Fruit fly (Drosophila melanogaster) whole organism, embryonic: Measurements from ENCODE around the gene smo.

Experiments used
- Antp ChIP-seq: fragments of 200-800 bp; sonication (Bioruptor generic); optimal IDR thresholded peaks from 3 replicates; lab custom pipeline; 2016; ENCODE audit warnings: missing biosample characterization, missing genetic modification characterization
- CG10543 ChIP-seq: fragments of 200-800 bp; sonication (Bioruptor generic); optimal IDR thresholded peaks from 3 replicates; lab custom pipeline; 2017; ENCODE audit warnings: missing biosample characterization, mild to moderate bottlenecking, missing genetic modification characterization, moderate library complexity
- CG11093 ChIP-seq: fragments of 200-800 bp; sonication (Bioruptor generic); IDR thresholded peaks from 3 replicates; pipeline ENCODE4 v1.3.6; 2022; ENCODE audit warnings: missing biosample characterization, missing genetic modification characterization
- CG12104 ChIP-seq: fragments of 200-800 bp; sonication (Bioruptor generic); optimal IDR thresholded peaks from 3 replicates; lab custom pipeline; 2016; ENCODE audit warnings: missing biosample characterization, missing genetic modification characterization
- CG14710 ChIP-seq: fragments of 200-800 bp; sonication (Bioruptor generic); optimal IDR thresholded peaks from 3 replicates; lab custom pipeline; 2019; ENCODE audit warnings: missing biosample characterization, mild to moderate bottlenecking, missing genetic modification characterization, moderate library complexity
- CG15073 ChIP-seq: fragments of 200-800 bp; sonication (Bioruptor generic); optimal IDR thresholded peaks from 2 replicates; lab custom pipeline; 2016; ENCODE audit warnings: missing biosample characterization, missing genetic modification characterization
- CG1602 ChIP-seq: fragments of 200-800 bp; sonication (Bioruptor generic); optimal IDR thresholded peaks from 3 replicates; lab custom pipeline; 2016; ENCODE audit warnings: missing biosample characterization, missing genetic modification characterization
- CG33557 ChIP-seq: fragments of 200-800 bp; sonication (Bioruptor generic); optimal IDR thresholded peaks from 2 replicates; lab custom pipeline; 2019; ENCODE audit warnings: missing biosample characterization, mild to moderate bottlenecking, missing genetic modification characterization, moderate library complexity
- CG3407 ChIP-seq: fragments of 200-800 bp; sonication (Bioruptor generic); optimal IDR thresholded peaks from 2 replicates; lab custom pipeline; 2018; ENCODE audit warnings: missing biosample characterization, mild to moderate bottlenecking, missing genetic modification characterization
- CG4328 ChIP-seq: fragments of 200-800 bp; sonication (Bioruptor generic); optimal IDR thresholded peaks from 3 replicates; lab custom pipeline; 2017; ENCODE audit warnings: missing biosample characterization, missing genetic modification reagents, missing genetic modification characterization
- CG4404 ChIP-seq: fragments of 200-800 bp; sonication (Bioruptor generic); IDR thresholded peaks from 2 replicates; pipeline ENCODE4 v1.3.6; 2022; ENCODE audit warnings: missing biosample characterization, missing genetic modification characterization
- CG4820 ChIP-seq: fragments of 200-800 bp; sonication (Bioruptor generic); optimal IDR thresholded peaks from 3 replicates; lab custom pipeline; 2016; ENCODE audit warnings: missing biosample characterization, missing genetic modification characterization
- CG6765 ChIP-seq: fragments of 200-800 bp; sonication (Bioruptor generic); optimal IDR thresholded peaks from 3 replicates; lab custom pipeline; 2017; ENCODE audit warnings: missing biosample characterization, mild to moderate bottlenecking, missing genetic modification characterization
- CG8388 ChIP-seq: fragments of 200-800 bp; sonication (Bioruptor generic); optimal IDR thresholded peaks from 2 replicates; lab custom pipeline; 2019; ENCODE audit warnings: missing biosample characterization, mild to moderate bottlenecking, missing genetic modification characterization, moderate library complexity
- CkIIα-i1 ChIP-seq: fragments of 200-800 bp; sonication (Bioruptor generic); IDR thresholded peaks from 2 replicates; pipeline ENCODE4 v1.3.6; 2022; ENCODE audit warnings: missing biosample characterization, missing genetic modification characterization
- D ChIP-seq, 2 experiments: fragments of 200-800 bp in 1 of 2; fragments of >200 bp in 1 of 2; sonication (Bioruptor generic) in 1 of 2; optimal IDR thresholded peaks; 2 replicates in 1 of 2; 3 replicates in 1 of 2; lab custom pipeline; 2017; ENCODE audit warnings: mild to moderate bottlenecking in 1 of 2, missing biosample characterization in 1 of 2, missing genetic modification characterization in 1 of 2, missing genetic modification reagents in 1 of 2
- Dp ChIP-seq: fragments of 200-800 bp; sonication (Bioruptor generic); optimal IDR thresholded peaks from 2 replicates; lab custom pipeline; 2018; ENCODE audit warnings: missing biosample characterization, mild to moderate bottlenecking, missing genetic modification characterization, moderate library complexity
- Drgx ChIP-seq: fragments of 200-800 bp; sonication (Bioruptor generic); IDR thresholded peaks from 2 replicates; pipeline ENCODE4 v1.3.6; 2022; ENCODE audit warnings: missing biosample characterization, missing genetic modification characterization
- HLH3B ChIP-seq: fragments of 200-800 bp; sonication (Bioruptor generic); IDR thresholded peaks from 2 replicates; pipeline ENCODE4 v1.3.6; 2022; ENCODE audit warnings: missing biosample characterization, missing genetic modification characterization
- Hey ChIP-seq: fragments of 200-800 bp; sonication (Bioruptor generic); optimal IDR thresholded peaks from 3 replicates; lab custom pipeline; 2018; ENCODE audit warnings: missing biosample characterization, mild to moderate bottlenecking, missing genetic modification characterization
- Hmx ChIP-seq: fragments of 200-800 bp; sonication (Bioruptor generic); optimal IDR thresholded peaks from 2 replicates; lab custom pipeline; 2016; ENCODE audit warnings: missing biosample characterization, missing genetic modification characterization
- Hr39 ChIP-seq: fragments of >200 bp; optimal IDR thresholded peaks from 2 replicates; lab custom pipeline; 2017
- Lim3 ChIP-seq: fragments of 200-800 bp; sonication (Bioruptor generic); IDR thresholded peaks from 2 replicates; pipeline ENCODE4 v1.3.6; 2022; ENCODE audit warnings: missing biosample characterization, missing genetic modification characterization
- NK7.1 ChIP-seq: fragments of 200-800 bp; sonication (Bioruptor generic); optimal IDR thresholded peaks from 3 replicates; lab custom pipeline; 2016; ENCODE audit warnings: missing biosample characterization, missing genetic modification characterization
- Opbp ChIP-seq: fragments of 200-800 bp; sonication (Bioruptor generic); IDR thresholded peaks from 3 replicates; pipeline ENCODE4 v1.3.6; 2022; ENCODE audit warnings: missing biosample characterization, missing genetic modification characterization; ENCODE audit not compliant: partially characterized antibody
- Side ChIP-seq: fragments of 200-800 bp; sonication (Bioruptor generic); optimal IDR thresholded peaks from 2 replicates; lab custom pipeline; 2016; ENCODE audit warnings: missing biosample characterization, missing genetic modification characterization
- ato ChIP-seq: fragments of 200-800 bp; sonication (Bioruptor generic); IDR thresholded peaks from 2 replicates; pipeline ENCODE4 v1.3.6; 2022; ENCODE audit warnings: missing biosample characterization, missing genetic modification characterization; ENCODE audit not compliant: partially characterized antibody
- bbx ChIP-seq: fragments of 200-800 bp; sonication (Bioruptor generic); IDR thresholded peaks from 2 replicates; pipeline ENCODE4 v1.3.6; 2022; ENCODE audit warnings: missing biosample characterization, missing genetic modification characterization; ENCODE audit not compliant: partially characterized antibody
- da ChIP-seq: fragments of 200-800 bp; sonication (Bioruptor generic); optimal IDR thresholded peaks from 2 replicates; lab custom pipeline; 2016; ENCODE audit warnings: missing biosample characterization, missing genetic modification characterization
- dimm ChIP-seq: fragments of 200-800 bp; sonication (Bioruptor generic); IDR thresholded peaks from 2 replicates; pipeline ENCODE4 v1.3.6; 2022; ENCODE audit warnings: missing biosample characterization, missing genetic modification characterization
- disco-r ChIP-seq: fragments of 200-800 bp; sonication (Bioruptor generic); optimal IDR thresholded peaks from 2 replicates; lab custom pipeline; 2016; ENCODE audit warnings: missing biosample characterization, missing genetic modification characterization
- emc ChIP-seq: fragments of 200-800 bp; sonication (Bioruptor generic); optimal IDR thresholded peaks from 2 replicates; lab custom pipeline; 2016; ENCODE audit warnings: missing biosample characterization, missing genetic modification characterization
- esg ChIP-seq: fragments of 200-800 bp; sonication (Bioruptor generic); conservative IDR thresholded peaks from 2 replicates; pipeline ENCODE4 v1.3.6; 2022; ENCODE audit warnings: missing biosample characterization, missing genetic modification characterization
- ftz-f1 ChIP-seq: fragments of 200-800 bp; sonication (Bioruptor generic); optimal IDR thresholded peaks from 2 replicates; lab custom pipeline; 2016; ENCODE audit warnings: missing biosample characterization, missing genetic modification characterization
- gce ChIP-seq: fragments of 200-800 bp; sonication (Bioruptor generic); IDR thresholded peaks from 3 replicates; pipeline ENCODE4 v1.3.6; 2022; ENCODE audit warnings: missing biosample characterization, missing genetic modification characterization
- gem ChIP-seq: fragments of 200-800 bp; sonication (Bioruptor generic); optimal IDR thresholded peaks from 2 replicates; lab custom pipeline; 2019; ENCODE audit warnings: missing biosample characterization, mild to moderate bottlenecking, missing genetic modification characterization, moderate library complexity
- gt ChIP-seq: fragments of 200-800 bp; sonication (Bioruptor generic); IDR thresholded peaks from 2 replicates; pipeline ENCODE4 v1.3.6; 2022; ENCODE audit warnings: missing biosample characterization, missing genetic modification characterization
- inv ChIP-seq: fragments of 200-800 bp; sonication (Bioruptor generic); IDR thresholded peaks from 2 replicates; pipeline ENCODE4 v1.3.6; 2022; ENCODE audit warnings: missing biosample characterization, missing genetic modification characterization; ENCODE audit not compliant: partially characterized antibody
- jumu ChIP-seq: fragments of 200-800 bp; sonication (Bioruptor generic); optimal IDR thresholded peaks from 3 replicates; lab custom pipeline; 2016; ENCODE audit warnings: missing biosample characterization, missing genetic modification characterization
- kni ChIP-seq: fragments of 200-800 bp; sonication (Bioruptor generic); optimal IDR thresholded peaks from 3 replicates; lab custom pipeline; 2017; ENCODE audit warnings: mild to moderate bottlenecking, missing biosample characterization, missing genetic modification reagents, missing genetic modification characterization
- lilli ChIP-seq: fragments of 200-800 bp; sonication (Bioruptor generic); optimal IDR thresholded peaks from 3 replicates; lab custom pipeline; 2016; ENCODE audit warnings: missing biosample characterization, missing genetic modification characterization
- luna ChIP-seq: fragments of 200-800 bp; sonication (Bioruptor generic); optimal IDR thresholded peaks from 2 replicates; lab custom pipeline; 2016; ENCODE audit warnings: missing biosample characterization, missing genetic modification characterization
- mam ChIP-seq: fragments of 200-800 bp; sonication (Bioruptor generic); optimal IDR thresholded peaks from 3 replicates; lab custom pipeline; 2016; ENCODE audit warnings: missing biosample characterization, missing genetic modification characterization
- onecut ChIP-seq: fragments of 200-800 bp; sonication (Bioruptor generic); IDR thresholded peaks from 2 replicates; pipeline ENCODE4 v1.3.6; 2022; ENCODE audit warnings: missing biosample characterization, missing genetic modification characterization
- pan ChIP-seq, 4 experiments: fragments of >200 bp in 3 of 4; fragments of 200-800 bp in 1 of 4; sonication (Bioruptor generic) in 1 of 4; optimal IDR thresholded peaks in 3 of 4; IDR thresholded peaks in 1 of 4; 2 replicates each; pipeline versions ENCODE4 v1.3.6 to Lab custom; 2017 to 2022; ENCODE audit warnings: missing biosample characterization in 2 of 4, missing genetic modification characterization in 2 of 4, mixed read lengths in 1 of 4
- phol ChIP-seq: fragments of 200-800 bp; sonication (Bioruptor generic); optimal IDR thresholded peaks from 3 replicates; lab custom pipeline; 2018; ENCODE audit warnings: missing biosample characterization, mild to moderate bottlenecking, missing genetic modification characterization, moderate library complexity
- pnt ChIP-seq: fragments of 200-800 bp; sonication (Bioruptor generic); optimal IDR thresholded peaks from 3 replicates; lab custom pipeline; 2016; ENCODE audit warnings: missing biosample characterization, missing genetic modification characterization
- wek ChIP-seq: fragments of 200-800 bp; sonication (Bioruptor generic); optimal IDR thresholded peaks from 3 replicates; lab custom pipeline; 2018; ENCODE audit warnings: missing biosample characterization, mild to moderate bottlenecking, missing genetic modification characterization, moderate library complexity

Gene smo

dm6 chr2L:297480-298284 is 20.3 kb downstream of the smo start, which contains the start of gene Pi3K21B (continued):
- peak; percentile 97 for TF ChIP-seq Antp (GFP tag; lab: Kevin White, UChicago)
- TF ChIP-seq pnt, result peak; percentile 79
- TF ChIP-seq NK7.1, result peak; percentile 59
- TF ChIP-seq luna, result peak; percentile 82
- TF ChIP-seq gce (GFP tag; lab: Robert Waterston, UW), result 0 out of 3 replicates have a peak, but pooled peaks have one; percentile 63
- TF ChIP-seq dimm (GFP tag; lab: Robert Waterston, UW), result peak; percentile 64
- TF ChIP-seq Side (GFP tag; lab: Kevin White, UChicago), result peak; percentile 88
- TF ChIP-seq CG33557 (GFP tag; lab: Kevin White, UChicago), result peak; percentile 86
- peak; percentile 87 for TF ChIP-seq esg (GFP tag; lab: Robert Waterston, UW)
- TF ChIP-seq Hmx (GFP tag; lab: Kevin White, UChicago), result peak; percentile 58
- peak; percentile 87 for TF ChIP-seq kni (GFP tag; lab: Kevin White, UChicago)
- TF ChIP-seq onecut (GFP tag; lab: Robert Waterston, UW), result peak; percentile 74
- 0 out of 2 replicates have a peak, but pooled peaks have one; percentile 56 for TF ChIP-seq gt (GFP tag; lab: Robert Waterston, UW)
- TF ChIP-seq Opbp, result peak; percentile 54; the same call in 1 of the 3 replicates
- TF ChIP-seq CG1602 (GFP tag; lab: Kevin White, UChicago), result peak; percentile 90
- peak; percentile 95 for TF ChIP-seq CG14710
- peak; percentile 93 for TF ChIP-seq phol (tag; lab: Kevin White, UChicago)
- peak; percentile 77 for TF ChIP-seq CG3407 (GFP tag; lab: Kevin White, UChicago)
- TF ChIP-seq CG15073, result peak; percentile 67
- peak; percentile 80 for TF ChIP-seq CG8388 (GFP tag; lab: Kevin White, UChicago)
- peak; percentile 88 for TF ChIP-seq CG4820 (GFP tag; lab: Kevin White, UChicago)
- peak; percentile 96 for TF ChIP-seq mam (GFP tag; lab: Kevin White, UChicago)
- no peak for TF ChIP-seq pan (optimal IDR thresholded peaks at IDR 0.05; lab: Kevin White, UChicago)
- peak in 1 of 2 experiments; percentile 75 for TF ChIP-seq pan (GFP tag; optimal IDR thresholded peaks at IDR 0.05 in 1 of 2, IDR thresholded peaks at IDR 0.05 in 1 of 2)
- TF ChIP-seq Lim3, result no peak
- TF ChIP-seq ato, result no peak
- TF ChIP-seq gem, result peak; percentile 95
- no peak for TF ChIP-seq inv (GFP tag; lab: Robert Waterston, UW)
- peak; percentile 92 for TF ChIP-seq CG10543 (GFP tag; lab: Kevin White, UChicago)
- peak; percentile 95 for TF ChIP-seq lilli
- peak; percentile 87 for TF ChIP-seq Dp (GFP tag; lab: Kevin White, UChicago)
- TF ChIP-seq CkIIα-i1 (GFP tag; lab: Robert Waterston, UW), result no peak
- TF ChIP-seq Hr39 (lab: Kevin White, UChicago), result no peak
- TF ChIP-seq Drgx (GFP tag; lab: Robert Waterston, UW), result peak; percentile 56
- peak; percentile 72 for TF ChIP-seq CG6765 (GFP tag; lab: Kevin White, UChicago)
- TF ChIP-seq ftz-f1 (GFP tag; lab: Kevin White, UChicago), result peak; percentile 33
- peak; percentile 77 for TF ChIP-seq CG4404 (GFP tag; lab: Robert Waterston, UW)
- TF ChIP-seq disco-r (GFP tag; lab: Kevin White, UChicago), result peak; percentile 57
- TF ChIP-seq HLH3B (GFP tag; lab: Robert Waterston, UW), result peak; percentile 69
- TF ChIP-seq CG12104, result peak; percentile 89
- peak; percentile 81 for TF ChIP-seq CG11093
- TF ChIP-seq da (GFP tag; lab: Kevin White, UChicago), result peak; percentile 68
- no peak for TF ChIP-seq D (optimal IDR thresholded peaks at IDR 0.05; lab: Kevin White, UChicago)
- peak; percentile 77 for TF ChIP-seq D (GFP tag; optimal IDR thresholded peaks at IDR 0.05; lab: Kevin White, UChicago)
- TF ChIP-seq Hey (tag; lab: Kevin White, UChicago), result peak; percentile 71
- TF ChIP-seq bbx (GFP tag; lab: Robert Waterston, UW), result peak; percentile 54
- TF ChIP-seq wek (GFP tag; lab: Kevin White, UChicago), result peak; percentile 57
- peak; percentile 73 for TF ChIP-seq emc (GFP tag; lab: Kevin White, UChicago)
- TF ChIP-seq jumu (GFP tag; lab: Kevin White, UChicago), result peak; percentile 93
- TF ChIP-seq CG4328 (GFP tag; lab: Kevin White, UChicago), result peak; percentile 89
